Fruit fly (Drosophila melanogaster): ENCODE data around the gene CG18304.
A peak's percentile ranks its signal among the peaks of the same experiment; 100 is the strongest.

CG18304 gene

dm6 chr2L:6922091-6922753 is 20.4 kb downstream of the CG18304 start (continued):
- peak; percentile 69 for TF ChIP-seq CG11398 (GFP tag; optimal IDR thresholded peaks at IDR 0.05)
- TF ChIP-seq YL-1 (GFP tag; optimal IDR thresholded peaks at IDR 0.05): no peak
- TF ChIP-seq wor (GFP tag; IDR thresholded peaks at IDR 0.05): peak; percentile 47; the same call in 1 of the 2 replicates
- peak; percentile 83 for TF ChIP-seq ken (GFP tag; IDR thresholded peaks at IDR 0.05)
- peak; percentile 43; the same call in 1 of the 2 replicates for TF ChIP-seq bowl (GFP tag; IDR thresholded peaks at IDR 0.05)
- peak; percentile 41 for TF ChIP-seq CG10431 (GFP tag; optimal IDR thresholded peaks at IDR 0.05)
- TF ChIP-seq Hr3 (GFP tag; optimal IDR thresholded peaks at IDR 0.05): peak; percentile 35
- peak; percentile 42 for TF ChIP-seq chn (GFP tag; optimal IDR thresholded peaks at IDR 0.05)
- TF ChIP-seq ssp (GFP tag; IDR thresholded peaks at IDR 0.05): no peak; the same call in 1 of the 2 replicates
- TF ChIP-seq sqz (GFP tag; optimal IDR thresholded peaks at IDR 0.05): peak; percentile 81
- no peak for TF ChIP-seq CTCF (GFP tag; optimal IDR thresholded peaks at IDR 0.05)
- no peak for TF ChIP-seq exex (tag; optimal IDR thresholded peaks at IDR 0.05)
- TF ChIP-seq psq (GFP tag; optimal IDR thresholded peaks at IDR 0.05): peak; percentile 18
- no peak for TF ChIP-seq Jarid2 (GFP tag; optimal IDR thresholded peaks at IDR 0.05)
- TF ChIP-seq slp2 (GFP tag; optimal IDR thresholded peaks at IDR 0.05): peak; percentile 80
- TF ChIP-seq Ptx1 (GFP tag; IDR thresholded peaks at IDR 0.05): no peak
- peak; percentile 69 for TF ChIP-seq ATbp (GFP tag; optimal IDR thresholded peaks at IDR 0.05)
- no peak for TF ChIP-seq CG1832 (GFP tag; optimal IDR thresholded peaks at IDR 0.05)
- TF ChIP-seq CG9609 (GFP tag; optimal IDR thresholded peaks at IDR 0.05): peak; percentile 68
- peak; percentile 16 for TF ChIP-seq D19B (GFP tag; optimal IDR thresholded peaks at IDR 0.05)
- TF ChIP-seq her (GFP tag; optimal IDR thresholded peaks at IDR 0.05): peak; percentile 48
- TF ChIP-seq CG6175 (GFP tag; IDR thresholded peaks at IDR 0.05): no peak
- TF ChIP-seq CG7372 (GFP tag; IDR thresholded peaks at IDR 0.05): peak; percentile 24; the same call in 1 of the 2 replicates
- peak; percentile 49 for TF ChIP-seq CG12299 (tag; optimal IDR thresholded peaks at IDR 0.05)
- TF ChIP-seq dmrt11E (tag; optimal IDR thresholded peaks at IDR 0.05): peak; percentile 66
- TF ChIP-seq CG33213 (GFP tag; optimal IDR thresholded peaks at IDR 0.05): peak; percentile 42
- TF ChIP-seq lbe (GFP tag; optimal IDR thresholded peaks at IDR 0.05): peak; percentile 26
- TF ChIP-seq Doc3 (GFP tag; IDR thresholded peaks at IDR 0.05; ENCODE audit: partially characterized antibody): no peak
- no peak; the same call in none of the 3 replicates for TF ChIP-seq ase (GFP tag; IDR thresholded peaks at IDR 0.05)
- TF ChIP-seq CG6813 (GFP tag; optimal IDR thresholded peaks at IDR 0.05): no peak
- TF ChIP-seq Asciz (GFP tag; optimal IDR thresholded peaks at IDR 0.05): peak; percentile 78
- peak; percentile 67; the same call in 1 of the 2 replicates for TF ChIP-seq seq (GFP tag; IDR thresholded peaks at IDR 0.05)
- TF ChIP-seq CG30431 (GFP tag; optimal IDR thresholded peaks at IDR 0.05): no peak
- TF ChIP-seq CG2199 (GFP tag; IDR thresholded peaks at IDR 0.05): peak; percentile 46; the same call in 2 of the 3 replicates
- TF ChIP-seq CG5953 (GFP tag; IDR thresholded peaks at IDR 0.05): peak; percentile 76
- TF ChIP-seq CG4854 (GFP tag; optimal IDR thresholded peaks at IDR 0.05): peak; percentile 37
- peak; percentile 85 for TF ChIP-seq zfh1 (GFP tag; IDR thresholded peaks at IDR 0.05)
- TF ChIP-seq ewg (GFP tag; optimal IDR thresholded peaks at IDR 0.05): peak; percentile 40
- TF ChIP-seq jumu (GFP tag; optimal IDR thresholded peaks at IDR 0.05): peak; percentile 58
- 0 out of 2 replicates have a peak, but pooled peaks have one; percentile 30 for TF ChIP-seq danr (GFP tag; IDR thresholded peaks at IDR 0.05)
- TF ChIP-seq CG2875 (GFP tag; optimal IDR thresholded peaks at IDR 0.05): peak; percentile 48
- peak; percentile 71 for TF ChIP-seq lilli (GFP tag; optimal IDR thresholded peaks at IDR 0.05)
- peak; percentile 65 for TF ChIP-seq Camta (GFP tag; optimal IDR thresholded peaks at IDR 0.05)
- TF ChIP-seq Elba2 (GFP tag; optimal IDR thresholded peaks at IDR 0.05): peak; percentile 37
- no peak for TF ChIP-seq CG10209 (GFP tag; optimal IDR thresholded peaks at IDR 0.05)
- no peak for TF ChIP-seq CG3838 (GFP tag; optimal IDR thresholded peaks at IDR 0.05)
- no peak for TF ChIP-seq sr (GFP tag; IDR thresholded peaks at IDR 0.05)
- no peak for TF ChIP-seq CG7928 (GFP tag; optimal IDR thresholded peaks at IDR 0.05)
- peak; percentile 96 for TF ChIP-seq sens (GFP tag)
- TF ChIP-seq CG2712 (tag; optimal IDR thresholded peaks at IDR 0.05): peak; percentile 78
- peak; percentile 65 for TF ChIP-seq CG12219 (GFP tag; optimal IDR thresholded peaks at IDR 0.05)
